Fruit fly (Drosophila melanogaster): ENCODE results near the gene eEF1gamma.
A peak's percentile ranks its signal among the peaks of the same experiment; 100 is the strongest.

Gene eEF1gamma

dm6 chr3R:29214262-29214661, 5.7 kb upstream of the eEF1gamma start (continued):
- TF ChIP-seq CG13894 (tag; optimal IDR thresholded peaks at IDR 0.05), result peak; percentile 98
- TF ChIP-seq CG10979 (tag; optimal IDR thresholded peaks at IDR 0.05), result peak; percentile 100
- TF ChIP-seq CG9797 (GFP tag; optimal IDR thresholded peaks at IDR 0.05), result peak; percentile 74
- TF ChIP-seq Elba2 (GFP tag; optimal IDR thresholded peaks at IDR 0.05), result peak; percentile 97
- peak; percentile 99 for TF ChIP-seq tup (GFP tag; optimal IDR thresholded peaks at IDR 0.05)
- peak; percentile 99 for TF ChIP-seq sim (GFP tag; IDR thresholded peaks at IDR 0.05)
- TF ChIP-seq Adf1 (GFP tag; IDR thresholded peaks at IDR 0.05), result peak; percentile 91
- peak; percentile 99 for TF ChIP-seq CG7372 (GFP tag; IDR thresholded peaks at IDR 0.05)
- peak; percentile 98 for TF ChIP-seq D19A (tag; optimal IDR thresholded peaks at IDR 0.05)
- TF ChIP-seq sima (GFP tag; optimal IDR thresholded peaks at IDR 0.05), result peak; percentile 99
- TF ChIP-seq NfI (GFP tag; optimal IDR thresholded peaks at IDR 0.05), result peak; percentile 99
- peak; percentile 96 for TF ChIP-seq CG1603 (tag; optimal IDR thresholded peaks at IDR 0.05)
- TF ChIP-seq CG15514 (GFP tag; optimal IDR thresholded peaks at IDR 0.05), result peak; percentile 95
- TF ChIP-seq CG7839 (tag; optimal IDR thresholded peaks at IDR 0.05), result peak; percentile 100
- TF ChIP-seq CG10462 (GFP tag; optimal IDR thresholded peaks at IDR 0.05), result peak; percentile 99
- peak; percentile 98 for TF ChIP-seq CG1024 (GFP tag; IDR thresholded peaks at IDR 0.05)
- peak; percentile 99 for TF ChIP-seq CG32772 (GFP tag; IDR thresholded peaks at IDR 0.05)
- peak; percentile 99 for TF ChIP-seq CG8924 (tag; optimal IDR thresholded peaks at IDR 0.05)
- TF ChIP-seq gfzf (GFP tag; optimal IDR thresholded peaks at IDR 0.05), result peak; percentile 44
- TF ChIP-seq CG2875 (GFP tag; optimal IDR thresholded peaks at IDR 0.05), result peak; percentile 99
- peak; percentile 97 for TF ChIP-seq CG9876 (GFP tag; optimal IDR thresholded peaks at IDR 0.05)
- TF ChIP-seq ERR (GFP tag; optimal IDR thresholded peaks at IDR 0.05), result peak; percentile 98
- TF ChIP-seq z (GFP tag; IDR thresholded peaks at IDR 0.05), result peak; percentile 87
- TF ChIP-seq Side (GFP tag; optimal IDR thresholded peaks at IDR 0.05), result peak; percentile 99
- peak; percentile 99 for TF ChIP-seq Sox102F (GFP tag; optimal IDR thresholded peaks at IDR 0.05)
- TF ChIP-seq CG17802 (tag; optimal IDR thresholded peaks at IDR 0.05), result peak; percentile 92
- peak; percentile 99 for TF ChIP-seq YL-1 (GFP tag; optimal IDR thresholded peaks at IDR 0.05)
- no peak for TF ChIP-seq D (optimal IDR thresholded peaks at IDR 0.05)
- TF ChIP-seq D (GFP tag; optimal IDR thresholded peaks at IDR 0.05), result peak; percentile 99
- TF ChIP-seq az2 (GFP tag; optimal IDR thresholded peaks at IDR 0.05), result peak; percentile 99
- peak; percentile 97 for TF ChIP-seq wor (GFP tag; IDR thresholded peaks at IDR 0.05)
- TF ChIP-seq aop (GFP tag; IDR thresholded peaks at IDR 0.05), result peak; percentile 98
- TF ChIP-seq CG13775 (GFP tag; optimal IDR thresholded peaks at IDR 0.05), result peak; percentile 99
- peak; percentile 98 for TF ChIP-seq CG34376 (GFP tag; optimal IDR thresholded peaks at IDR 0.05)
- TF ChIP-seq CG6854 (GFP tag; optimal IDR thresholded peaks at IDR 0.05), result peak; percentile 99
- TF ChIP-seq crol (GFP tag; IDR thresholded peaks at IDR 0.05), result peak; percentile 87
- TF ChIP-seq oc (tag; optimal IDR thresholded peaks at IDR 0.05), result peak; percentile 99
- peak; percentile 27; the same call in 1 of the 2 replicates for TF ChIP-seq CG42726 (GFP tag; IDR thresholded peaks at IDR 0.05; ENCODE audit: partially characterized antibody)
- TF ChIP-seq CG32767 (GFP tag; IDR thresholded peaks at IDR 0.05), result peak; percentile 99
- TF ChIP-seq lbe (GFP tag; optimal IDR thresholded peaks at IDR 0.05), result peak; percentile 99
- no peak for TF ChIP-seq knrl (GFP tag; IDR thresholded peaks at IDR 0.05; ENCODE audit: partially characterized antibody)
- TF ChIP-seq CG8290 (GFP tag; optimal IDR thresholded peaks at IDR 0.05), result peak; percentile 99
- TF ChIP-seq CG8290 (tag; optimal IDR thresholded peaks at IDR 0.05), result peak; percentile 97 to 99
- peak; percentile 50 for TF ChIP-seq Dref (GFP tag; IDR thresholded peaks at IDR 0.05)
- peak; percentile 99 for TF ChIP-seq CG4617 (GFP tag; optimal IDR thresholded peaks at IDR 0.05; ENCODE audit: borderline replicate concordance)
- peak; percentile 100 for TF ChIP-seq unpg (GFP tag; optimal IDR thresholded peaks at IDR 0.05)
- peak; percentile 99 for TF ChIP-seq CG3847 (GFP tag; IDR thresholded peaks at IDR 0.05)
- peak; percentile 99 for TF ChIP-seq CG4424 (GFP tag; optimal IDR thresholded peaks at IDR 0.05)
- TF ChIP-seq Lpt (GFP tag; optimal IDR thresholded peaks at IDR 0.05), result no peak
- TF ChIP-seq lab (GFP tag; optimal IDR thresholded peaks at IDR 0.05), result peak; percentile 100
- peak; percentile 98 for TF ChIP-seq CG10431 (GFP tag; optimal IDR thresholded peaks at IDR 0.05)

Measured in whole organism, embryonic.